Worm (Caenorhabditis elegans): ENCODE data around the gene fbxa-18.

- TF ChIP-seq ets-7 (tag; optimal IDR thresholded peaks at IDR 0.05) (no peak), ama-1 (optimal IDR thresholded peaks at IDR 0.05) (no peak), ceh-36 (tag; optimal IDR thresholded peaks at IDR 0.05) (no peak), sea-1 (GFP tag; conservative IDR thresholded peaks at IDR 0.05) (no peak)
Measured at ce11 chrV:16169026-16169425, 26.6 kb downstream of the fbxa-18 start, which contains the start of gene str-111.

Data from whole organism, early embryonic.